Worm (Caenorhabditis elegans): ENCODE data around the gene F55F10.1.

ce11 chrIV:4359653-4360052 lies 984 bp upstream of the F55F10.1 start, which contains the start of gene F55F10.3:
- TF ChIP-seq snpc-4 (tag; optimal IDR thresholded peaks at IDR 0.05) (no peak), unc-39 (tag; optimal IDR thresholded peaks at IDR 0.05) (no peak), tbx-8 (GFP tag; optimal IDR thresholded peaks at IDR 0.05) (no peak), sem-2 (GFP tag; optimal IDR thresholded peaks at IDR 0.05) (no peak), flh-1 (GFP tag; optimal IDR thresholded peaks at IDR 0.05) (no peak), cnd-1 (tag; optimal IDR thresholded peaks at IDR 0.05) (no peak), nhr-12 (tag; optimal IDR thresholded peaks at IDR 0.05) (no peak), lin-13 (tag; optimal IDR thresholded peaks at IDR 0.05) (no peak), lsy-2 (tag; optimal IDR thresholded peaks at IDR 0.05) (no peak), ham-2 (GFP tag; optimal IDR thresholded peaks at IDR 0.05) (no peak), elt-1 (tag; optimal IDR thresholded peaks at IDR 0.05; ENCODE audit: borderline replicate concordance, insufficient read depth) (no peak), sptf-1 (tag; optimal IDR thresholded peaks at IDR 0.05) (no peak), pha-4 (tag; optimal IDR thresholded peaks at IDR 0.05) (no peak)
